Fruit fly (Drosophila melanogaster) ovary, adult (tissue): ENCODE results near the gene bero.

ENCODE experiments used
- CG17801 ChIP-seq: fragments of 200-800 bp; optimal IDR thresholded peaks from 2 replicates; lab custom pipeline; 2019; ENCODE audit warnings: missing biosample characterization, mild to moderate bottlenecking, missing genetic modification characterization, moderate library complexity; ENCODE audit not compliant: partially characterized antibody

The bero gene

dm6 chr2L:20858371-20859340, at the start of gene bero:
TSS of gene bero (plus strand) at chr2L:20858695.
- no peak for TF ChIP-seq CG17801 (GFP tag; lab: Kevin White, UChicago)

DNA sequence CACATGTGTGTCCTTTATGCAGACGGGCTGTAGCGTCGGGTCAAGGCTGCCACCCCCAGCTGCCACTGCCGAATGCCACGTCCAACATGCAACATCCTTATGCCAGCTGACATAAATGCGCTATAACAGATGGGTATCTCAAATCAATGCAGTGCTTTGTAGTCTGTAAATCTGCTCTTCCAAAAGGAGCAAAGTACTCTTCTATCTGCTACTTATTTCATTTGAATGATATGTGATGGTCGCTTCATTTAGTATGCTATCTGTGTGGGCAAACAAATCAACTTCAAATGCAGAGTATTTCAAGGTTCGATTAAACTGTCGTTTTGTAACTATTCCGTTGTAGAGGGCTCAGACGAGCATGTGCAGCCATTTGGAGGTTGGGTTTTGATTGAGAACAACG, 49.3 kb upstream of the bero start:
- TF ChIP-seq CG17801 (GFP tag; lab: Kevin White, UChicago), result no peak

DNA sequence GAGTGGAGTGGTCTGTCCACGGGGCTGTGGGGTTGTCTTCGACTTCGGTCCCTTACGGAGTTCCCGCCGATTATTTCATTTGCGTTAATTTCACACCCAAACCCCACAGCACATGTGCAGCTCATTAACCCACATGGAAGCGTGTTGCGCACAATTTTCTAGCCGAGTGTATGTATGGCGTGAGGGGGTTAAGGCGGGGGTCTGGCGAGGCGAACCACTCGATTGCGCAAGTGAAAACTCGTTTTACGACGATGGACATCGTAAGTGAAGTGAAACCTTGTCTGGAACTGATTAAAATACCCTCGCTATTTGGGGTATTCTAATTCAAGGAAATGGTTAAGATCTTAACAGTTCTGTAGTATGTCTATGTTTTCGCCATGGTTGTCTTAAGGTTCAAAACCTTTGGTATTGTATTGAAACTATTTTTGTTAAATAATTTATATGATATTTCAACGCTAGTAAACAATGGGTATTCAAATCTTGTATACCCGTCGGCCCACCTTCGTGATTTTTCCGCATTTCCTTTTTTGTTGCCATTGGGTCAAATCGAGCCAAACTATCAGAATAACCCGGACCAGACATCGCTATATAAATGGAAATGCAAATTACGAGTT, 47.3 kb upstream of the bero start:
- TF ChIP-seq CG17801 (GFP tag; lab: Kevin White, UChicago), result no peak

dm6 chr2L:20812283-20813189, 46.0 kb upstream of the bero start:
- peak; percentile 40 for TF ChIP-seq CG17801 (GFP tag; lab: Kevin White, UChicago)

dm6 chr2L:20816140-20816539, 42.4 kb upstream of the bero start, which contains the start of gene CG33322:
TSS of gene CG33322 (minus strand) at chr2L:20816240.
- TF ChIP-seq CG17801 (GFP tag; lab: Kevin White, UChicago), result no peak

dm6 chr2L:20817170-20817569, 41.3 kb upstream of the bero start, which contains the start of gene CheB38b:
TSS of gene CheB38b (minus strand) at chr2L:20817270.
- TF ChIP-seq CG17801 (GFP tag; lab: Kevin White, UChicago), result no peak

DNA sequence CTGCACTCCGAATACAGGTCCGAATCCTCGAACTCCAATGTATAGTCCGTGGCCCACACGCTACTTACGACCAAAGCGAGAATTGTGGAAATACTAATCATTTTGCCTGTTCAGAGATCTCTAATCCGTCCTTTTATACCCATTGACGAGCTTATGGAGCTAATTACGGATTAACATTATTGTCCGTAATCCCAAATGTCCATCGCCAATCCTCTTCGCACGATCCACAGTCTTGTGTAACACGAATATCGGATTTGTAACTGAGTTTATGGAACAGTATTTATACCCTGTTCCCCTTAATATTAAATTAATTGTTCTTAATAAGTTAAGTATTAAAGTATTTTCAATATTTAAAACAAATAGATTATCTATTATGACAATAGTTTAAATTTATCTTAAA, 40.1 kb upstream of the bero start, which contains the start of gene CheB38a:
Gene CheB38a (minus strand): TSS at position 101 of the 400 bp plus-strand sequence.
- TF ChIP-seq CG17801 (GFP tag; lab: Kevin White, UChicago), result no peak

DNA sequence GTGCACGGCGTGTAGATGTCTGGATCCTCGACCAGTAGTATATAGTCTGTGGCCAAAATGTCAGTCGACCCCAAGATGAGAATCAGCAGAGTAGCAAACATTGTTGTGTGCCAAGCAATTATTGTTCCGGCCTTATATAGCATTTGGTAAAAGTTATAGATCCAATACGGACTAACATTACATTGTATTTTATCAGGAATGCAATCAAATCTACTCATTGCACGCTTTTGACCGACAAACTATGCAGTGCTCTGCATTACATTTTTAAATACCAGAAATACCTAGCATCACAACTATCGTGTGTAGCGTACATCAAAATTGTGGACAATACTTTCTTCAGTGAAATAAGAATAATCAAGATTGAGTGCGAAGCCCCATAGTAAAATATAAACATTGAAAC, 37.7 kb upstream of the bero start, which contains the start of gene CheB38c:
Gene CheB38c (minus strand): TSS at position 101 of the 400 bp plus-strand sequence.
- TF ChIP-seq CG17801 (GFP tag; lab: Kevin White, UChicago), result no peak

- TF ChIP-seq CG17801 (GFP tag; lab: Kevin White, UChicago), result peak; percentile 50
Observed at dm6 chr2L:20821249-20822024, 37.1 kb upstream of the bero start.

DNA sequence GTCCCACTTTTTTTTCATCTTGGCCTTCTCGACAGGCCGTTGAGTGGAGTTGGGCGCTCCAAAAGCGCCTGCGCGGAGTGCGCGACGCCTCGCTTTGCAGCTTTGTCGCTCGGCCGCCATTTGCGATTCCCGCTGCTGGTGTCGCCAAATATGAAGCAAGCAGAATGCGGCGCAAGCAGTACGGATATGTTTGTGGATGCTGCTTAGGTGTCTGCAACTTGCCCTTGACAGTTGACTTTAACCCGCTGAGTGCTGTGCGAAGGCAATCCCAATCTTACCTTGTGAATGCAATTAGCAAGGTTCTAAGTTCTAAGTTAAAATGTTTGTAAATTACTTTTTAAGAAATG, 36.5 kb upstream of the bero start:
- no peak for TF ChIP-seq CG17801 (GFP tag; lab: Kevin White, UChicago)

DNA sequence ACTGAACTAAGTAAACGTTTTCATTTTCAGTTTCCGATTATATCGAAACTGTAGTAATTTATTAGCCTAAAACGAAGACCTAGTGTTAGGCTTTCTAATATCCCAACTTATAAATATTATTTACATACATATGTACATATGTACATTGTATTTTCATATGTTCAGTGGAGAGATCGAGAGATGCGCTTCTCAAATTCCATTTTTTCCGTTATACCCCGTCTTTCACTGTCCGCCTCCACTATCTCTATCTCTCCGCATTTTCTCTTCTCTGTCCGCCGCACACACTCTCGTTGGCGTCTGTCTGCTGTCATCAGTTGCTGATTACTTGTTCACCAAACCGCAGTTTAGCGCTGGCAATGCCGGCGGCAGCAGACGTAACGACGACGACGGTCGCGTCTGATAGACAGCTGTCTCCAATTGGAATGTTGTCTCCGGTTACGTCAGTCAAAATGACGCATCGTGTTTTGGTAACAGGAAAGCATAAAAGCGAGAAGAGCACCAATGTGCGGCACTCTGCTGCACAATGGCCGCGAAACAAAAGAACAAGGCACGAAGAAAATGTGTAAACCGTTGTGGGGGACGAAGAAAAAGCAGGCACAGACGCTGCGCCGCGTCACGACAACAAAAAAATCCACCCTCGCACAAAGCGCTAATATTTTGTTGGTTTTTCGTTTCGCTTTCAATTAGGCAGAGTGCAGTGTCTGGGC, 35.9 kb upstream of the bero start, which contains the start of gene CG9331:
Gene CG9331 (plus strand): TSS at position 340 of the 707 bp plus-strand sequence.
- no peak for TF ChIP-seq CG17801 (GFP tag; lab: Kevin White, UChicago)

- peak; percentile 55 for TF ChIP-seq CG17801 (GFP tag; lab: Kevin White, UChicago)
Observed at dm6 chr2L:20823196-20824105, 35.0 kb upstream of the bero start.
